Fruit fly (Drosophila melanogaster) whole organism, embryonic: Measurements from ENCODE around the gene CG33307.

Experiments used
- Abd-B ChIP-seq: fragments of 200-800 bp; sonication (Bioruptor generic); optimal IDR thresholded peaks from 2 replicates; lab custom pipeline; 2018; ENCODE audit warnings: missing biosample characterization, mild to moderate bottlenecking, missing genetic modification characterization, moderate library complexity
- Antp ChIP-seq: fragments of 200-800 bp; sonication (Bioruptor generic); optimal IDR thresholded peaks from 3 replicates; lab custom pipeline; 2016; ENCODE audit warnings: missing biosample characterization, missing genetic modification characterization
- Bteb2 ChIP-seq: fragments of 200-800 bp; sonication (Bioruptor generic); optimal IDR thresholded peaks from 2 replicates; lab custom pipeline; 2016; ENCODE audit warnings: missing biosample characterization, missing genetic modification characterization
- CG11398 ChIP-seq: fragments of 200-800 bp; sonication (Bioruptor generic); optimal IDR thresholded peaks from 2 replicates; lab custom pipeline; 2016; ENCODE audit warnings: missing biosample characterization, missing genetic modification characterization
- CG12071 ChIP-seq: fragments of 200-800 bp; sonication (Bioruptor generic); optimal IDR thresholded peaks from 3 replicates; lab custom pipeline; 2018; ENCODE audit warnings: missing biosample characterization, mild to moderate bottlenecking, missing genetic modification characterization
- CG12659 ChIP-seq: fragments of 200-800 bp; sonication (Bioruptor generic); optimal IDR thresholded peaks from 3 replicates; lab custom pipeline; 2017; ENCODE audit warnings: mild to moderate bottlenecking, missing biosample characterization, missing genetic modification reagents, missing genetic modification characterization
- CG14667 ChIP-seq: fragments of 200-800 bp; sonication (Bioruptor generic); IDR thresholded peaks from 2 replicates; pipeline ENCODE4 v1.3.6; 2022; ENCODE audit warnings: missing biosample characterization, missing genetic modification characterization
- CG15601 ChIP-seq: fragments of 200-800 bp; sonication (Bioruptor generic); optimal IDR thresholded peaks from 3 replicates; lab custom pipeline; 2019; ENCODE audit warnings: missing biosample characterization, mild to moderate bottlenecking, missing genetic modification characterization, moderate library complexity
- CG16779 ChIP-seq: fragments of 200-800 bp; sonication (Bioruptor generic); IDR thresholded peaks from 2 replicates; pipeline ENCODE4 v1.3.6; 2022; ENCODE audit warnings: missing biosample characterization, missing genetic modification characterization
- CG16813 ChIP-seq: fragments of 200-800 bp; sonication (Bioruptor generic); IDR thresholded peaks from 3 replicates; pipeline ENCODE4 v1.3.6; 2022; ENCODE audit warnings: missing biosample characterization, missing genetic modification characterization; ENCODE audit not compliant: partially characterized antibody
- CG17802 ChIP-seq: fragments of 200-800 bp; sonication (Bioruptor generic); optimal IDR thresholded peaks from 2 replicates; lab custom pipeline; 2018; ENCODE audit warnings: missing biosample characterization, mild to moderate bottlenecking, missing genetic modification characterization, moderate library complexity
- CG17829 ChIP-seq: fragments of 200-800 bp; optimal IDR thresholded peaks from 2 replicates; lab custom pipeline; 2019; ENCODE audit warnings: missing biosample characterization, mild to moderate bottlenecking, missing genetic modification characterization, moderate library complexity
- CG3163 ChIP-seq: fragments of 200-800 bp; sonication (Bioruptor generic); optimal IDR thresholded peaks from 3 replicates; lab custom pipeline; 2016; ENCODE audit warnings: missing biosample characterization, missing genetic modification characterization
- CG32532 ChIP-seq: fragments of 200-800 bp; sonication (Bioruptor generic); IDR thresholded peaks from 2 replicates; pipeline ENCODE4 v1.3.6; 2022; ENCODE audit warnings: missing biosample characterization, missing genetic modification characterization
- CG34224 ChIP-seq: fragments of 200-800 bp; sonication (Bioruptor generic); IDR thresholded peaks from 3 replicates; pipeline ENCODE4 v1.3.6; 2022; ENCODE audit warnings: missing biosample characterization, missing genetic modification characterization; ENCODE audit not compliant: partially characterized antibody
- CG5245 ChIP-seq: fragments of 200-800 bp; sonication (Bioruptor generic); optimal IDR thresholded peaks from 3 replicates; lab custom pipeline; 2016; ENCODE audit warnings: missing biosample characterization, missing genetic modification characterization
- CG6254 ChIP-seq: fragments of 200-800 bp; sonication (Bioruptor generic); optimal IDR thresholded peaks from 3 replicates; lab custom pipeline; 2017; ENCODE audit warnings: mild to moderate bottlenecking, missing biosample characterization, missing genetic modification reagents, missing genetic modification characterization
- CG8089 ChIP-seq: fragments of 200-800 bp; sonication (Bioruptor generic); optimal IDR thresholded peaks from 3 replicates; lab custom pipeline; 2016; ENCODE audit warnings: missing biosample characterization, missing genetic modification characterization
- CG8281 ChIP-seq: fragments of 200-800 bp; sonication (Bioruptor generic); optimal IDR thresholded peaks from 2 replicates; lab custom pipeline; 2018; ENCODE audit warnings: missing biosample characterization, mild to moderate bottlenecking, missing genetic modification characterization, moderate library complexity
- CG8478 ChIP-seq: fragments of >200 bp; optimal IDR thresholded peaks from 2 replicates; lab custom pipeline; 2018
- CG9817 ChIP-seq: fragments of 200-800 bp; sonication (Bioruptor generic); optimal IDR thresholded peaks from 2 replicates; lab custom pipeline; 2018; ENCODE audit warnings: missing biosample characterization, mild to moderate bottlenecking, missing genetic modification characterization, moderate library complexity
- CG9876 ChIP-seq: fragments of 200-800 bp; sonication (Bioruptor generic); optimal IDR thresholded peaks from 2 replicates; lab custom pipeline; 2016; ENCODE audit warnings: missing biosample characterization, missing genetic modification characterization
- CoRest ChIP-seq: fragments of 200-800 bp; sonication (Bioruptor generic); optimal IDR thresholded peaks from 3 replicates; lab custom pipeline; 2018; ENCODE audit warnings: missing biosample characterization, mild to moderate bottlenecking, missing genetic modification characterization, moderate library complexity
- D19A ChIP-seq: fragments of 200-800 bp; optimal IDR thresholded peaks from 3 replicates; lab custom pipeline; 2019; ENCODE audit warnings: missing biosample characterization, mild to moderate bottlenecking, missing genetic modification characterization, moderate library complexity
- HLH54F ChIP-seq: fragments of 200-800 bp; sonication (Bioruptor generic); optimal IDR thresholded peaks from 3 replicates; lab custom pipeline; 2016; ENCODE audit warnings: missing biosample characterization, missing genetic modification characterization
- Hmx ChIP-seq: fragments of 200-800 bp; sonication (Bioruptor generic); optimal IDR thresholded peaks from 2 replicates; lab custom pipeline; 2016; ENCODE audit warnings: missing biosample characterization, missing genetic modification characterization
- Hr39 ChIP-seq: fragments of >200 bp; optimal IDR thresholded peaks from 2 replicates; lab custom pipeline; 2017
- Hr51 ChIP-seq, 2 experiments: fragments of 200-800 bp; sonication (Bioruptor generic); optimal IDR thresholded peaks; 2 replicates in 1 of 2; 3 replicates in 1 of 2; lab custom pipeline; 2016 to 2018; ENCODE audit warnings: missing biosample characterization in 2 of 2, missing genetic modification characterization in 2 of 2, mild to moderate bottlenecking in 1 of 2, moderate library complexity in 1 of 2
- Hr78 ChIP-seq, 2 experiments: fragments of 200-800 bp in 1 of 2; fragments of >200 bp in 1 of 2; sonication (Bioruptor generic) in 1 of 2; optimal IDR thresholded peaks; 2 replicates each; lab custom pipeline; 2017 to 2019; ENCODE audit warnings: missing biosample characterization in 2 of 2, missing genetic modification characterization in 2 of 2, mild to moderate bottlenecking in 1 of 2, moderate library complexity in 1 of 2
- Kr ChIP-seq: fragments of 200-800 bp; sonication (Bioruptor generic); optimal IDR thresholded peaks from 2 replicates; lab custom pipeline; 2017; ENCODE audit warnings: missing biosample characterization, mild to moderate bottlenecking, missing genetic modification characterization
- abd-A ChIP-seq: fragments of 200-800 bp; sonication (Bioruptor generic); optimal IDR thresholded peaks from 3 replicates; lab custom pipeline; 2019; ENCODE audit warnings: missing biosample characterization, mild to moderate bottlenecking, missing genetic modification characterization, moderate library complexity
- aop ChIP-seq: fragments of 200-800 bp; sonication (Bioruptor generic); IDR thresholded peaks from 2 replicates; pipeline ENCODE4 v1.3.6; 2022; ENCODE audit warnings: missing biosample characterization, missing genetic modification characterization
- bsh ChIP-seq, 2 experiments: fragments of 200-800 bp; sonication (Bioruptor generic); optimal IDR thresholded peaks; 2 replicates each; lab custom pipeline; 2017 to 2018; ENCODE audit warnings: mild to moderate bottlenecking in 2 of 2, missing biosample characterization in 2 of 2, missing genetic modification characterization in 2 of 2, moderate library complexity in 1 of 2
- chinmo ChIP-seq: fragments of 200-800 bp; sonication (Bioruptor generic); IDR thresholded peaks from 4 replicates; pipeline ENCODE4 v1.3.6; 2022; ENCODE audit warnings: missing biosample characterization, missing genetic modification characterization; ENCODE audit not compliant: partially characterized antibody
- croc ChIP-seq: fragments of 200-800 bp; sonication (Bioruptor generic); conservative IDR thresholded peaks from 3 replicates; pipeline ENCODE4 v1.3.6; 2022; ENCODE audit warnings: missing biosample characterization, missing genetic modification characterization
- dmrt11E ChIP-seq: fragments of 200-800 bp; sonication (Bioruptor generic); optimal IDR thresholded peaks from 3 replicates; lab custom pipeline; 2018; ENCODE audit warnings: missing biosample characterization, mild to moderate bottlenecking, missing genetic modification characterization, moderate library complexity
- fru ChIP-seq: fragments of >200 bp; optimal IDR thresholded peaks from 2 replicates; lab custom pipeline; 2017
- gcm ChIP-seq: fragments of 200-800 bp; sonication (Bioruptor generic); optimal IDR thresholded peaks from 2 replicates; lab custom pipeline; 2019; ENCODE audit warnings: missing biosample characterization, mild to moderate bottlenecking, missing genetic modification characterization, moderate library complexity
- gsb ChIP-seq: fragments of 200-800 bp; sonication (Bioruptor generic); IDR thresholded peaks from 2 replicates; pipeline ENCODE4 v1.3.6; 2022; ENCODE audit warnings: missing biosample characterization, missing genetic modification characterization
- klu ChIP-seq: fragments of 200-800 bp; sonication (Bioruptor generic); IDR thresholded peaks from 2 replicates; pipeline ENCODE4 v1.3.6; 2022; ENCODE audit warnings: missing biosample characterization, missing genetic modification characterization
- mld ChIP-seq: fragments of 200-800 bp; sonication (Bioruptor generic); IDR thresholded peaks from 3 replicates; pipeline ENCODE4 v1.3.6; 2022; ENCODE audit warnings: missing biosample characterization, missing genetic modification characterization; ENCODE audit not compliant: partially characterized antibody
- pan ChIP-seq, 4 experiments: fragments of >200 bp in 3 of 4; fragments of 200-800 bp in 1 of 4; sonication (Bioruptor generic) in 1 of 4; optimal IDR thresholded peaks in 3 of 4; IDR thresholded peaks in 1 of 4; 2 replicates each; pipeline versions ENCODE4 v1.3.6 to Lab custom; 2017 to 2022; ENCODE audit warnings: missing biosample characterization in 2 of 4, missing genetic modification characterization in 2 of 4, mixed read lengths in 1 of 4
- pb ChIP-seq: fragments of 200-800 bp; sonication (Bioruptor generic); optimal IDR thresholded peaks from 3 replicates; lab custom pipeline; 2016; ENCODE audit warnings: missing biosample characterization, missing genetic modification characterization
- sens-2 ChIP-seq: fragments of 200-800 bp; sonication (Bioruptor generic); IDR thresholded peaks from 2 replicates; pipeline ENCODE4 v1.3.6; 2022; ENCODE audit warnings: missing biosample characterization, missing genetic modification characterization
- shn ChIP-seq: fragments of 200-800 bp; sonication (Bioruptor generic); optimal IDR thresholded peaks from 3 replicates; lab custom pipeline; 2016; ENCODE audit warnings: missing biosample characterization, missing genetic modification characterization
- trh ChIP-seq: fragments of 200-800 bp; sonication (Bioruptor generic); optimal IDR thresholded peaks from 2 replicates; lab custom pipeline; 2016; ENCODE audit warnings: missing biosample characterization, missing genetic modification characterization
- twi ChIP-seq: fragments of 200-800 bp; optimal IDR thresholded peaks from 2 replicates; lab custom pipeline; 2019; ENCODE audit warnings: missing biosample characterization, mild to moderate bottlenecking, missing genetic modification characterization, moderate library complexity

Gene CG33307

dm6 chr2L:13835002-13835910, 6.1 kb downstream of the CG33307 start, which contains the start of the genes mRpS23 and CenG1A (continued):
- TF ChIP-seq CG12071 (GFP tag; lab: Kevin White, UChicago) (peak; percentile 100), pb (GFP tag; lab: Kevin White, UChicago) (peak; percentile 99), Hr51 (GFP tag; optimal IDR thresholded peaks at IDR 0.05; lab: Kevin White, UChicago) (peak; percentile 100), croc (GFP tag; lab: Robert Waterston, UW) (peak; percentile 100), CG16779 (peak; percentile 100), CoRest (tag; lab: Kevin White, UChicago) (peak; percentile 100), CG12659 (GFP tag; lab: Kevin White, UChicago) (peak; percentile 100), dmrt11E (tag; lab: Kevin White, UChicago) (peak; percentile 99), Bteb2 (GFP tag; lab: Kevin White, UChicago) (peak; percentile 100), mld (GFP tag; lab: Robert Waterston, UW) (peak; percentile 70; the same call in 2 of the 3 replicates), abd-A (tag; lab: Kevin White, UChicago) (no peak), pan (optimal IDR thresholded peaks at IDR 0.05; lab: Kevin White, UChicago) (no peak), pan (GFP tag; optimal IDR thresholded peaks at IDR 0.05 in 1 of 2, IDR thresholded peaks at IDR 0.05 in 1 of 2) (peak in 1 of 2 experiments; percentile 100), chinmo (GFP tag; lab: Robert Waterston, UW) (0 out of 4 replicates have a peak, but pooled peaks have one; percentile 36), CG11398 (peak; percentile 99), CG5245 (GFP tag; lab: Kevin White, UChicago) (peak; percentile 100), fru (no peak), Abd-B (GFP tag; lab: Kevin White, UChicago) (peak; percentile 99), HLH54F (peak; percentile 100), Kr (GFP tag; lab: Kevin White, UChicago) (peak; percentile 94), gsb (GFP tag; lab: Robert Waterston, UW) (peak; percentile 100), Hr39 (lab: Kevin White, UChicago) (no peak), CG8089 (peak; percentile 100), CG15601 (tag; lab: Kevin White, UChicago) (peak; percentile 99), CG14667 (GFP tag; lab: Robert Waterston, UW) (peak; percentile 100), CG6254 (peak; percentile 98), Antp (GFP tag; lab: Kevin White, UChicago) (peak; percentile 100), CG8478 (lab: Kevin White, UChicago) (no peak), shn (GFP tag; lab: Kevin White, UChicago) (peak; percentile 99), CG17829 (tag; lab: Kevin White, UChicago) (peak; percentile 100), twi (tag; lab: Kevin White, UChicago) (peak; percentile 98), CG9876 (GFP tag; lab: Kevin White, UChicago) (peak; percentile 99), D19A (tag; lab: Kevin White, UChicago) (peak; percentile 98), CG34224 (GFP tag; lab: Robert Waterston, UW) (peak; percentile 81), aop (GFP tag; lab: Robert Waterston, UW) (peak; percentile 99), Hr78 (GFP tag; optimal IDR thresholded peaks at IDR 0.05; lab: Kevin White, UChicago) (peak in 1 of 2 experiments; percentile 97), trh (GFP tag; lab: Kevin White, UChicago) (peak; percentile 99), CG16813 (GFP tag; lab: Robert Waterston, UW) (peak; percentile 79), bsh (GFP tag; optimal IDR thresholded peaks at IDR 0.05; lab: Kevin White, UChicago) (peak; percentile 100), sens-2 (GFP tag; lab: Robert Waterston, UW) (peak; percentile 100), Hmx (GFP tag; lab: Kevin White, UChicago) (peak; percentile 99), klu (peak; percentile 99), CG9817 (peak; percentile 100), CG8281 (tag; lab: Kevin White, UChicago) (peak; percentile 96), gcm (GFP tag; lab: Kevin White, UChicago) (peak; percentile 100), CG17802 (peak; percentile 95), CG3163 (GFP tag; lab: Kevin White, UChicago) (peak; percentile 96), CG32532 (GFP tag; lab: Robert Waterston, UW) (peak; percentile 100)
